Worm (Caenorhabditis elegans) whole organism, late embryonic: ENCODE measurements around the gene zfp-3.

Experiments
- C38D4.7 ChIP-seq: fragments of 200-800 bp; sonication (Bioruptor generic); optimal IDR thresholded peaks from 2 replicates; lab custom pipeline; 2018; ENCODE audit warnings: mild to moderate bottlenecking, missing genetic modification characterization, moderate library complexity, missing compliant biosample characterization
- ama-1 ChIP-seq: fragments of 150-350 bp; optimal IDR thresholded peaks from 2 replicates; lab custom pipeline; 2014
- ceh-6 ChIP-seq: fragments of 200-800 bp; sonication (Bioruptor generic); optimal IDR thresholded peaks from 2 replicates; lab custom pipeline; 2018; ENCODE audit warnings: mild to moderate bottlenecking, missing genetic modification characterization, missing compliant biosample characterization
- ets-4 ChIP-seq: sonication (generic microtip); optimal IDR thresholded peaks from 2 replicates; lab custom pipeline; 2016; ENCODE audit warnings: missing genetic modification characterization, missing compliant biosample characterization
- eyg-1 ChIP-seq: sonication (generic microtip); optimal IDR thresholded peaks from 2 replicates; lab custom pipeline; 2016; ENCODE audit warnings: missing genotype, missing genetic modification characterization, missing compliant biosample characterization
- fkh-10 ChIP-seq: fragments of 150-350 bp; optimal IDR thresholded peaks from 2 replicates; lab custom pipeline; 2014; ENCODE audit warnings: missing biosample characterization, missing genetic modification reagents, missing genetic modification characterization
- hlh-30 ChIP-seq: sonication (generic microtip); optimal IDR thresholded peaks from 2 replicates; lab custom pipeline; 2017; ENCODE audit warnings: antibody characterized with exemption, missing genetic modification characterization, missing compliant biosample characterization; ENCODE audit not compliant: insufficient read depth
- nhr-11 ChIP-seq: fragments of 150-350 bp; optimal IDR thresholded peaks from 2 replicates; lab custom pipeline; 2014; ENCODE audit warnings: missing biosample characterization, missing genetic modification characterization
- pag-3 ChIP-seq: sonication (generic microtip); optimal IDR thresholded peaks from 2 replicates; lab custom pipeline; 2016; ENCODE audit warnings: missing compliant biosample characterization, missing genetic modification characterization, borderline replicate concordance
- ref-2 ChIP-seq: sonication (generic microtip); optimal IDR thresholded peaks from 2 replicates; lab custom pipeline; 2016; ENCODE audit warnings: missing genetic modification characterization, missing compliant biosample characterization
- rnt-1 ChIP-seq: sonication (generic microtip); optimal IDR thresholded peaks from 2 replicates; lab custom pipeline; 2016; ENCODE audit warnings: missing genetic modification characterization, missing compliant biosample characterization
- syd-9 ChIP-seq: sonication (generic microtip); optimal IDR thresholded peaks from 2 replicates; lab custom pipeline; 2016; ENCODE audit warnings: mild to moderate bottlenecking, missing genetic modification characterization, moderate library complexity, missing compliant biosample characterization
- tbx-2 ChIP-seq: sonication (generic microtip); optimal IDR thresholded peaks from 2 replicates; lab custom pipeline; 2016; ENCODE audit warnings: missing genetic modification characterization, missing compliant biosample characterization
- ttx-3 ChIP-seq: sonication (generic microtip); optimal IDR thresholded peaks from 2 replicates; lab custom pipeline; 2016; ENCODE audit warnings: missing genetic modification reagents, missing genetic modification characterization, missing compliant biosample characterization

DNA sequence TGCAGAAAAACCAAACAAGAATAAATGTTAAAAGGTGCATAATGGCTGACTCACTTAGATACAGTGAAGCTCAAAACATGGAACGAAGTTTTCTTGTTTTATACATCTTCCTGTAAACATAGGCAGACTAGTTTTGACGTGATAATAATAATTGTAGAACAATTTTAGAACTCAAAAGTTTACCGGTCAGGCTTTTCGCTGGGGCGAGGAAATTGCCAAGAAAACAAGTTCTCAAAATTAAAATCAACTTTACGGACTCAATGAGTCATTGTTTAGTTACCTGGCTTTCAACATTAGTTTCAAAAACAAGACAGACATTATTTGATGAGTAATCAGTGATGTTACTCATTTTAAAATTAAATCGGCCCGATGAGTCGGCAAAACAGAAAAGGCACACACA, 26.4 kb upstream of the zfp-3 start, which contains the start of gene D1005.5:
- TF ChIP-seq C38D4.7 (GFP tag; lab: Kevin White, UChicago) (no peak), ama-1 (lab: Kevin White, UChicago) (no peak), nhr-11 (tag; lab: Kevin White, UChicago) (no peak), rnt-1 (tag; lab: Kevin White, UChicago) (no peak), ref-2 (tag; lab: Kevin White, UChicago) (no peak), eyg-1 (tag; lab: Kevin White, UChicago) (no peak), tbx-2 (no peak), hlh-30 (tag; lab: Kevin White, UChicago) (no peak), ceh-6 (GFP tag; lab: Kevin White, UChicago) (no peak), fkh-10 (GFP tag; lab: Kevin White, UChicago) (no peak), ets-4 (tag; lab: Kevin White, UChicago) (no peak), pag-3 (tag; lab: Kevin White, UChicago) (no peak), ttx-3 (tag; lab: Kevin White, UChicago) (no peak), syd-9 (tag; lab: Kevin White, UChicago) (no peak)
